Fruit fly (Drosophila melanogaster): Measurements from ENCODE around the gene CG11977.
A peak's percentile ranks its signal among the peaks of the same experiment; 100 is the strongest.

The CG11977 gene

dm6 chr3R:8960329-8960728 lies 37.2 kb upstream of the CG11977 start (continued):
- TF ChIP-seq Fer3 (tag; optimal IDR thresholded peaks at IDR 0.05) = peak; percentile 24
- no peak for TF ChIP-seq bowl (GFP tag; IDR thresholded peaks at IDR 0.05)
- TF ChIP-seq gsb-n (tag; optimal IDR thresholded peaks at IDR 0.05) = no peak
- no peak for TF ChIP-seq Hr39 (optimal IDR thresholded peaks at IDR 0.05)
- TF ChIP-seq Lhr (GFP tag; optimal IDR thresholded peaks at IDR 0.05) = no peak
- TF ChIP-seq Atf3 (GFP tag; optimal IDR thresholded peaks at IDR 0.05) = no peak
- TF ChIP-seq Adf1 (GFP tag; IDR thresholded peaks at IDR 0.05) = no peak
- peak; percentile 62; the same call in 1 of the 2 replicates for TF ChIP-seq Xrp1 (GFP tag; IDR thresholded peaks at IDR 0.05)
- 0 out of 3 replicates have a peak, but pooled peaks have one; percentile 28 for TF ChIP-seq zfh1 (GFP tag; IDR thresholded peaks at IDR 0.05)
- TF ChIP-seq CG5953 (GFP tag; IDR thresholded peaks at IDR 0.05) = no peak
- TF ChIP-seq Ets65A (GFP tag) = no peak
- TF ChIP-seq scrt (GFP tag; optimal IDR thresholded peaks at IDR 0.05) = peak; percentile 5
- TF ChIP-seq CG5180 (GFP tag; optimal IDR thresholded peaks at IDR 0.05) = peak; percentile 57
- peak; percentile 39 for TF ChIP-seq NfI (GFP tag; optimal IDR thresholded peaks at IDR 0.05)
- TF ChIP-seq CG17829 (tag; optimal IDR thresholded peaks at IDR 0.05) = peak; percentile 64
- peak; percentile 73; the same call in 2 of the 3 replicates for TF ChIP-seq tgo (GFP tag; IDR thresholded peaks at IDR 0.05)
- peak; percentile 69 for TF ChIP-seq CG12391 (tag; optimal IDR thresholded peaks at IDR 0.05)
- peak; percentile 45; the same call in 2 of the 3 replicates for TF ChIP-seq row (GFP tag; IDR thresholded peaks at IDR 0.05)
- TF ChIP-seq Mrtf (GFP tag; IDR thresholded peaks at IDR 0.05) = no peak
- peak; percentile 44 for TF ChIP-seq sens (GFP tag)
- TF ChIP-seq her (GFP tag; optimal IDR thresholded peaks at IDR 0.05) = no peak
- TF ChIP-seq CG43689 (GFP tag; IDR thresholded peaks at IDR 0.05) = no peak
- no peak for TF ChIP-seq CG4360 (GFP tag; IDR thresholded peaks at IDR 0.05)
- TF ChIP-seq Hmx (GFP tag; optimal IDR thresholded peaks at IDR 0.05) = no peak
- TF ChIP-seq CG17361 (GFP tag; IDR thresholded peaks at IDR 0.05) = peak; percentile 77
- no peak for TF ChIP-seq CG12104 (GFP tag; optimal IDR thresholded peaks at IDR 0.05)
- peak; percentile 74 for TF ChIP-seq Sox100B (GFP tag; optimal IDR thresholded peaks at IDR 0.05)
- no peak for TF ChIP-seq pnt (GFP tag; optimal IDR thresholded peaks at IDR 0.05)
- TF ChIP-seq Oaz (GFP tag; IDR thresholded peaks at IDR 0.05) = no peak
- TF ChIP-seq CG1602 (GFP tag; optimal IDR thresholded peaks at IDR 0.05) = peak; percentile 24
- TF ChIP-seq sr (GFP tag; IDR thresholded peaks at IDR 0.05) = no peak
- TF ChIP-seq CG3163 (GFP tag; optimal IDR thresholded peaks at IDR 0.05) = no peak
- no peak for TF ChIP-seq Mad (GFP tag; optimal IDR thresholded peaks at IDR 0.05)
- no peak for TF ChIP-seq toy (GFP tag; IDR thresholded peaks at IDR 0.05)
- peak; percentile 56 for TF ChIP-seq Ptx1 (GFP tag; IDR thresholded peaks at IDR 0.05)
- TF ChIP-seq CG16779 (GFP tag; IDR thresholded peaks at IDR 0.05) = no peak
- TF ChIP-seq CG14050 (GFP tag; IDR thresholded peaks at IDR 0.05) = peak; percentile 42; the same call in 2 of the 3 replicates
- TF ChIP-seq CG14667 (GFP tag; IDR thresholded peaks at IDR 0.05) = no peak
- peak; percentile 32 for TF ChIP-seq CG12219 (GFP tag; optimal IDR thresholded peaks at IDR 0.05)
- TF ChIP-seq chn (GFP tag; optimal IDR thresholded peaks at IDR 0.05) = no peak
- peak; percentile 79 for TF ChIP-seq CG17359 (tag; optimal IDR thresholded peaks at IDR 0.05)
- peak in 1 of 2 experiments; percentile 31 for TF ChIP-seq dpn (GFP tag; optimal IDR thresholded peaks at IDR 0.05)
- no peak for TF ChIP-seq pros (GFP tag; optimal IDR thresholded peaks at IDR 0.05)
- peak; percentile 11 for TF ChIP-seq sd (tag; optimal IDR thresholded peaks at IDR 0.05)
- peak; percentile 77 for TF ChIP-seq Ssrp (tag; optimal IDR thresholded peaks at IDR 0.05)
- TF ChIP-seq CG6175 (GFP tag; IDR thresholded peaks at IDR 0.05) = no peak
- TF ChIP-seq Dip3 (GFP tag; optimal IDR thresholded peaks at IDR 0.05) = no peak
- no peak for TF ChIP-seq Antp (GFP tag; optimal IDR thresholded peaks at IDR 0.05)
- no peak for TF ChIP-seq CG14014 (GFP tag; IDR thresholded peaks at IDR 0.05)
- TF ChIP-seq hkb (optimal IDR thresholded peaks at IDR 0.05) = no peak
- peak; percentile 58 for TF ChIP-seq hkb (GFP tag; IDR thresholded peaks at IDR 0.05)
- TF ChIP-seq CG6765 (GFP tag; optimal IDR thresholded peaks at IDR 0.05) = no peak
- TF ChIP-seq ranshi (GFP tag; IDR thresholded peaks at IDR 0.05) = peak; percentile 38; the same call in 1 of the 2 replicates
- TF ChIP-seq Usf (GFP tag; optimal IDR thresholded peaks at IDR 0.05) = no peak
